Fruit fly (Drosophila melanogaster) whole organism, embryonic: ENCODE results near the gene bol.

Experiments
- Abd-B ChIP-seq: fragments of 200-800 bp; sonication (Bioruptor generic); optimal IDR thresholded peaks from 2 replicates; lab custom pipeline; 2018; ENCODE audit warnings: missing biosample characterization, mild to moderate bottlenecking, missing genetic modification characterization, moderate library complexity
- Aef1 ChIP-seq: fragments of 200-800 bp; sonication (Bioruptor generic); IDR thresholded peaks from 3 replicates; pipeline ENCODE4 v1.3.6; 2022; ENCODE audit warnings: missing biosample characterization, missing genetic modification characterization
- Atf6 ChIP-seq: fragments of 200-800 bp; sonication (Bioruptor generic); IDR thresholded peaks from 2 replicates; pipeline ENCODE4 v1.3.6; 2022; ENCODE audit warnings: missing biosample characterization, missing genetic modification characterization
- Blimp-1 ChIP-seq: fragments of 200-800 bp; sonication (Bioruptor generic); optimal IDR thresholded peaks from 3 replicates; lab custom pipeline; 2018; ENCODE audit warnings: missing biosample characterization, missing genetic modification characterization, mild to moderate bottlenecking, moderate library complexity, missing genetic modification reagents
- CG10543 ChIP-seq: fragments of 200-800 bp; sonication (Bioruptor generic); optimal IDR thresholded peaks from 3 replicates; lab custom pipeline; 2017; ENCODE audit warnings: missing biosample characterization, mild to moderate bottlenecking, missing genetic modification characterization, moderate library complexity
- CG11560 ChIP-seq: fragments of 200-800 bp; sonication (Bioruptor generic); IDR thresholded peaks from 3 replicates; pipeline ENCODE4 v1.3.6; 2022; ENCODE audit warnings: missing biosample characterization, missing genetic modification characterization
- CG11695 ChIP-seq: fragments of 200-800 bp; sonication (Bioruptor generic); IDR thresholded peaks from 3 replicates; pipeline ENCODE4 v1.3.6; 2022; ENCODE audit warnings: missing biosample characterization, missing genetic modification characterization
- CG1233 ChIP-seq: fragments of 200-800 bp; sonication (Bioruptor generic); optimal IDR thresholded peaks from 4 replicates; lab custom pipeline; 2018; ENCODE audit warnings: missing biosample characterization, mild to moderate bottlenecking, missing genetic modification characterization
- CG12391 ChIP-seq: fragments of 200-800 bp; sonication (Bioruptor generic); optimal IDR thresholded peaks from 3 replicates; lab custom pipeline; 2018; ENCODE audit warnings: missing biosample characterization, mild to moderate bottlenecking, missing genetic modification characterization, moderate library complexity
- CG14441 ChIP-seq: fragments of 200-800 bp; sonication (Bioruptor generic); IDR thresholded peaks from 2 replicates; pipeline ENCODE4 v1.3.6; 2022; ENCODE audit warnings: missing biosample characterization, missing genetic modification characterization
- CG14667 ChIP-seq: fragments of 200-800 bp; sonication (Bioruptor generic); IDR thresholded peaks from 2 replicates; pipeline ENCODE4 v1.3.6; 2022; ENCODE audit warnings: missing biosample characterization, missing genetic modification characterization
- CG14965 ChIP-seq: fragments of 200-800 bp; sonication (Bioruptor generic); optimal IDR thresholded peaks from 2 replicates; lab custom pipeline; 2016; ENCODE audit warnings: missing biosample characterization, missing genetic modification characterization, borderline replicate concordance
- CG15073 ChIP-seq: fragments of 200-800 bp; sonication (Bioruptor generic); optimal IDR thresholded peaks from 2 replicates; lab custom pipeline; 2016; ENCODE audit warnings: missing biosample characterization, missing genetic modification characterization
- CG15269 ChIP-seq: fragments of 200-800 bp; sonication (Bioruptor generic); optimal IDR thresholded peaks from 2 replicates; lab custom pipeline; 2018; ENCODE audit warnings: missing biosample characterization, mild to moderate bottlenecking, missing genetic modification characterization, moderate library complexity
- CG17359 ChIP-seq: fragments of 200-800 bp; sonication (Bioruptor generic); optimal IDR thresholded peaks from 3 replicates; lab custom pipeline; 2018; ENCODE audit warnings: missing biosample characterization, mild to moderate bottlenecking, missing genetic modification characterization, moderate library complexity
- CG2199 ChIP-seq: fragments of 200-800 bp; sonication (Bioruptor generic); IDR thresholded peaks from 3 replicates; pipeline ENCODE4 v1.3.6; 2022; ENCODE audit warnings: missing biosample characterization, missing genetic modification characterization
- CG2712 ChIP-seq: fragments of 200-800 bp; optimal IDR thresholded peaks from 3 replicates; lab custom pipeline; 2019; ENCODE audit warnings: missing biosample characterization, mild to moderate bottlenecking, missing genetic modification characterization, moderate library complexity
- CG2889 ChIP-seq: fragments of 200-800 bp; sonication (Bioruptor generic); IDR thresholded peaks from 3 replicates; pipeline ENCODE4 v1.3.6; 2022; ENCODE audit warnings: missing biosample characterization, missing genetic modification characterization
- CG5180 ChIP-seq: fragments of 200-800 bp; sonication (Bioruptor generic); optimal IDR thresholded peaks from 3 replicates; lab custom pipeline; 2017; ENCODE audit warnings: missing biosample characterization, missing genetic modification characterization, mild to moderate bottlenecking, moderate library complexity, missing genetic modification reagents
- CG8290 ChIP-seq, 3 experiments: fragments of 200-800 bp; sonication (Bioruptor generic); optimal IDR thresholded peaks; 2 replicates each; lab custom pipeline; 2016 to 2019; ENCODE audit warnings: missing biosample characterization in 3 of 3, missing genetic modification characterization in 3 of 3, mild to moderate bottlenecking in 2 of 3, moderate library complexity in 1 of 3
- HLH3B ChIP-seq: fragments of 200-800 bp; sonication (Bioruptor generic); IDR thresholded peaks from 2 replicates; pipeline ENCODE4 v1.3.6; 2022; ENCODE audit warnings: missing biosample characterization, missing genetic modification characterization
- Hmx ChIP-seq: fragments of 200-800 bp; sonication (Bioruptor generic); optimal IDR thresholded peaks from 2 replicates; lab custom pipeline; 2016; ENCODE audit warnings: missing biosample characterization, missing genetic modification characterization
- Hr3 ChIP-seq: fragments of 200-800 bp; sonication (Bioruptor generic); optimal IDR thresholded peaks from 3 replicates; lab custom pipeline; 2016; ENCODE audit warnings: missing biosample characterization, missing genetic modification characterization
- Max ChIP-seq: fragments of 200-800 bp; sonication (Bioruptor generic); optimal IDR thresholded peaks from 2 replicates; lab custom pipeline; 2016; ENCODE audit warnings: missing biosample characterization, mild to moderate bottlenecking, missing genetic modification characterization
- Myb ChIP-seq: fragments of 200-800 bp; sonication (Bioruptor generic); optimal IDR thresholded peaks from 2 replicates; lab custom pipeline; 2016; ENCODE audit warnings: missing biosample characterization, missing genetic modification characterization
- NC2β ChIP-seq: fragments of 200-800 bp; sonication (Bioruptor generic); optimal IDR thresholded peaks from 2 replicates; lab custom pipeline; 2016; ENCODE audit warnings: missing biosample characterization, missing genetic modification characterization
- Side ChIP-seq: fragments of 200-800 bp; sonication (Bioruptor generic); optimal IDR thresholded peaks from 2 replicates; lab custom pipeline; 2016; ENCODE audit warnings: missing biosample characterization, missing genetic modification characterization
- Sox100B ChIP-seq: fragments of 200-800 bp; sonication (Bioruptor generic); optimal IDR thresholded peaks from 3 replicates; lab custom pipeline; 2018; ENCODE audit warnings: missing biosample characterization, mild to moderate bottlenecking, missing genetic modification characterization
- Usf ChIP-seq: fragments of 200-800 bp; sonication (Bioruptor generic); optimal IDR thresholded peaks from 2 replicates; lab custom pipeline; 2017; ENCODE audit warnings: missing genotype, missing biosample characterization, missing genetic modification characterization
- bcd ChIP-seq: fragments of 200-800 bp; sonication (Bioruptor generic); optimal IDR thresholded peaks from 2 replicates; lab custom pipeline; 2017; ENCODE audit warnings: missing biosample characterization, mild to moderate bottlenecking, missing genetic modification characterization
- gsb ChIP-seq: fragments of 200-800 bp; sonication (Bioruptor generic); IDR thresholded peaks from 2 replicates; pipeline ENCODE4 v1.3.6; 2022; ENCODE audit warnings: missing biosample characterization, missing genetic modification characterization
- hb ChIP-seq: fragments of 200-800 bp; sonication (Bioruptor generic); IDR thresholded peaks from 3 replicates; pipeline ENCODE4 v1.3.6; 2022; ENCODE audit warnings: missing biosample characterization, missing genetic modification characterization; ENCODE audit not compliant: partially characterized antibody
- her ChIP-seq: fragments of 200-800 bp; sonication (Bioruptor generic); optimal IDR thresholded peaks from 2 replicates; lab custom pipeline; 2016; ENCODE audit warnings: missing biosample characterization, missing genetic modification characterization
- insv ChIP-seq, 2 experiments: fragments of 200-800 bp; sonication (Bioruptor generic); optimal IDR thresholded peaks; 3 replicates each; lab custom pipeline; 2016 to 2018; ENCODE audit warnings: missing biosample characterization in 2 of 2, missing genetic modification characterization in 2 of 2
- kay ChIP-seq: fragments of 200-800 bp; sonication (Bioruptor generic); optimal IDR thresholded peaks from 2 replicates; lab custom pipeline; 2016; ENCODE audit warnings: missing biosample characterization, missing genetic modification characterization
- nau ChIP-seq: fragments of 200-800 bp; sonication (Bioruptor generic); optimal IDR thresholded peaks from 3 replicates; lab custom pipeline; 2017; ENCODE audit warnings: missing biosample characterization, mild to moderate bottlenecking, missing genetic modification characterization, missing genetic modification reagents
- pita ChIP-seq: fragments of 200-800 bp; sonication (Bioruptor generic); optimal IDR thresholded peaks from 2 replicates; lab custom pipeline; 2017; ENCODE audit warnings: missing biosample characterization, mild to moderate bottlenecking, missing genetic modification characterization
- pum ChIP-seq: fragments of 200-800 bp; sonication (Bioruptor generic); optimal IDR thresholded peaks from 2 replicates; lab custom pipeline; 2016; ENCODE audit warnings: missing biosample characterization, missing genetic modification characterization
- scrt ChIP-seq: fragments of 200-800 bp; sonication (Bioruptor generic); optimal IDR thresholded peaks from 2 replicates; lab custom pipeline; 2018; ENCODE audit warnings: missing biosample characterization, mild to moderate bottlenecking, missing genetic modification characterization, moderate library complexity
- slou ChIP-seq: fragments of 200-800 bp; sonication (Bioruptor generic); optimal IDR thresholded peaks from 3 replicates; lab custom pipeline; 2016; ENCODE audit warnings: missing biosample characterization, missing genetic modification characterization
- slp2 ChIP-seq: fragments of 200-800 bp; sonication (Bioruptor generic); optimal IDR thresholded peaks from 2 replicates; lab custom pipeline; 2016; ENCODE audit warnings: missing biosample characterization, missing genetic modification characterization
- stwl ChIP-seq: fragments of 200-800 bp; sonication (Bioruptor generic); optimal IDR thresholded peaks from 3 replicates; lab custom pipeline; 2018; ENCODE audit warnings: missing biosample characterization, mild to moderate bottlenecking, missing genetic modification characterization, moderate library complexity
- tap ChIP-seq: fragments of 200-800 bp; optimal IDR thresholded peaks from 3 replicates; lab custom pipeline; 2019; ENCODE audit warnings: missing biosample characterization, mild to moderate bottlenecking, missing genetic modification characterization, moderate library complexity
- tgo ChIP-seq: fragments of 200-800 bp; sonication (Bioruptor generic); IDR thresholded peaks from 3 replicates; pipeline ENCODE4 v1.3.6; 2022; ENCODE audit warnings: missing biosample characterization, missing genetic modification characterization
- trh ChIP-seq: fragments of 200-800 bp; sonication (Bioruptor generic); optimal IDR thresholded peaks from 2 replicates; lab custom pipeline; 2016; ENCODE audit warnings: missing biosample characterization, missing genetic modification characterization
- vnd ChIP-seq: fragments of 200-800 bp; sonication (Bioruptor generic); IDR thresholded peaks from 3 replicates; pipeline ENCODE4 v1.3.6; 2022; ENCODE audit warnings: missing biosample characterization, missing genetic modification characterization; ENCODE audit not compliant: partially characterized antibody
- wdn ChIP-seq: fragments of 200-800 bp; sonication (Bioruptor generic); IDR thresholded peaks from 2 replicates; pipeline ENCODE4 v1.3.6; 2022; ENCODE audit warnings: missing biosample characterization, missing genetic modification characterization
- zf30C ChIP-seq: fragments of 200-800 bp; sonication (Bioruptor generic); optimal IDR thresholded peaks from 3 replicates; lab custom pipeline; 2018; ENCODE audit warnings: missing biosample characterization, mild to moderate bottlenecking, missing genetic modification characterization

bol gene

dm6 chr3L:9126888-9127689 lies 7.1 kb downstream of the bol start (continued):
- peak; percentile 8 for TF ChIP-seq CG5180 (GFP tag; lab: Kevin White, UChicago)
- peak; percentile 13 for TF ChIP-seq Hr3 (GFP tag; lab: Kevin White, UChicago)
- no peak for TF ChIP-seq tap (tag; lab: Kevin White, UChicago)
- 0 out of 3 replicates have a peak, but pooled peaks have one; percentile 22 for TF ChIP-seq Aef1 (GFP tag; lab: Robert Waterston, UW)
- TF ChIP-seq slou = peak; percentile 46
- no peak for TF ChIP-seq Usf (GFP tag; lab: Kevin White, UChicago)
- peak; percentile 46; the same call in 2 of the 3 replicates for TF ChIP-seq tgo (GFP tag; lab: Robert Waterston, UW)
- TF ChIP-seq Sox100B (GFP tag; lab: Kevin White, UChicago) = peak; percentile 45
- TF ChIP-seq vnd (GFP tag; lab: Robert Waterston, UW) = no peak
- peak; percentile 19 for TF ChIP-seq Max (GFP tag; lab: Kevin White, UChicago)
- 0 out of 2 replicates have a peak, but pooled peaks have one; percentile 39 for TF ChIP-seq Atf6
- 0 out of 2 replicates have a peak, but pooled peaks have one; percentile 42 for TF ChIP-seq HLH3B (GFP tag; lab: Robert Waterston, UW)
- no peak for TF ChIP-seq NC2β (GFP tag; lab: Kevin White, UChicago)
- peak; percentile 46 for TF ChIP-seq CG17359 (tag; lab: Kevin White, UChicago)
- TF ChIP-seq Side (GFP tag; lab: Kevin White, UChicago) = peak; percentile 8
- TF ChIP-seq trh (GFP tag; lab: Kevin White, UChicago) = no peak
- TF ChIP-seq scrt (GFP tag; lab: Kevin White, UChicago) = peak; percentile 57
- TF ChIP-seq nau (GFP tag; lab: Kevin White, UChicago) = peak; percentile 47
- TF ChIP-seq CG11560 = 0 out of 3 replicates have a peak, but pooled peaks have one; percentile 8
- TF ChIP-seq hb (GFP tag; lab: Robert Waterston, UW) = no peak
- no peak for TF ChIP-seq her (GFP tag; lab: Kevin White, UChicago)
- TF ChIP-seq CG15073 (GFP tag; lab: Kevin White, UChicago) = no peak
- no peak for TF ChIP-seq gsb
- peak; percentile 65 for TF ChIP-seq CG15269 (tag; lab: Kevin White, UChicago)
- TF ChIP-seq CG2199 = no peak
- peak; percentile 58; the same call in 1 of the 3 replicates for TF ChIP-seq CG11695 (GFP tag; lab: Robert Waterston, UW)
- peak; percentile 49 for TF ChIP-seq CG12391
- no peak for TF ChIP-seq zf30C (GFP tag; lab: Kevin White, UChicago)
- no peak for TF ChIP-seq CG8290 (GFP tag; optimal IDR thresholded peaks at IDR 0.05; lab: Kevin White, UChicago)
- no peak for TF ChIP-seq CG8290 (tag; optimal IDR thresholded peaks at IDR 0.05; lab: Kevin White, UChicago)
- TF ChIP-seq Abd-B (GFP tag; lab: Kevin White, UChicago) = peak; percentile 50
- TF ChIP-seq CG2889 (GFP tag; lab: Robert Waterston, UW) = no peak
- TF ChIP-seq Blimp-1 (GFP tag; lab: Kevin White, UChicago) = peak; percentile 8
- no peak for TF ChIP-seq CG14965 (GFP tag; lab: Kevin White, UChicago)
- TF ChIP-seq Myb = peak; percentile 32
- no peak for TF ChIP-seq wdn (GFP tag; lab: Robert Waterston, UW)
- TF ChIP-seq CG10543 (GFP tag; lab: Kevin White, UChicago) = peak; percentile 65
- TF ChIP-seq insv (GFP tag; optimal IDR thresholded peaks at IDR 0.05; lab: Kevin White, UChicago) = no peak
- no peak for TF ChIP-seq pum (GFP tag; lab: Kevin White, UChicago)
- TF ChIP-seq CG14667 = no peak
- TF ChIP-seq CG1233 (GFP tag; lab: Kevin White, UChicago) = peak; percentile 21
- TF ChIP-seq kay (GFP tag; lab: Kevin White, UChicago) = peak; percentile 44
- peak; percentile 49 for TF ChIP-seq CG14441 (GFP tag; lab: Robert Waterston, UW)
- TF ChIP-seq slp2 (GFP tag; lab: Kevin White, UChicago) = peak; percentile 15
- peak; percentile 60 for TF ChIP-seq CG2712
- no peak for TF ChIP-seq stwl (tag; lab: Kevin White, UChicago)
- TF ChIP-seq pita (GFP tag; lab: Kevin White, UChicago) = no peak
- peak; percentile 43 for TF ChIP-seq Hmx (GFP tag; lab: Kevin White, UChicago)
- peak; percentile 63 for TF ChIP-seq bcd (GFP tag; lab: Kevin White, UChicago)
